Worm (Caenorhabditis elegans) whole organism, midembryonic: ENCODE data around the gene str-229.

Experiments used
- T22C8.4 ChIP-seq: fragments of 200-800 bp; sonication (Bioruptor generic); IDR thresholded peaks from 2 replicates; pipeline ENCODE4 v1.3.6; 2022; ENCODE audit warnings: missing genetic modification characterization, missing compliant biosample characterization
- cog-1 ChIP-seq: sonication (generic microtip); optimal IDR thresholded peaks from 2 replicates; lab custom pipeline; 2016; ENCODE audit warnings: missing genetic modification characterization, missing compliant biosample characterization
- flt-1 ChIP-seq: fragments of 200-800 bp; sonication (Bioruptor generic); IDR thresholded peaks from 2 replicates; pipeline ENCODE4 v1.3.6; 2022; ENCODE audit warnings: missing genetic modification characterization, missing compliant biosample characterization
- klf-2 ChIP-seq: fragments of 200-800 bp; sonication (Bioruptor generic); conservative IDR thresholded peaks from 2 replicates; pipeline ENCODE4 v1.3.6; 2022; ENCODE audit warnings: missing genetic modification reagents, missing genetic modification characterization, missing compliant biosample characterization
- med-1 ChIP-seq: sonication (generic microtip); optimal IDR thresholded peaks from 2 replicates; lab custom pipeline; 2017; ENCODE audit warnings: missing genetic modification characterization, mild to moderate bottlenecking, missing compliant biosample characterization, antibody characterized with exemption, missing genetic modification reagents; ENCODE audit not compliant: insufficient read depth
- ref-1 ChIP-seq: fragments of 200-800 bp; sonication (Bioruptor generic); conservative IDR thresholded peaks from 2 replicates; pipeline ENCODE4 v1.3.6; 2022; ENCODE audit warnings: missing genetic modification reagents, missing genetic modification characterization, missing compliant biosample characterization
- tab-1 ChIP-seq: fragments of 200-800 bp; sonication (Bioruptor generic); IDR thresholded peaks from 2 replicates; pipeline ENCODE4 v1.3.6; 2022; ENCODE audit warnings: missing genetic modification characterization, missing compliant biosample characterization
- ztf-23 ChIP-seq: fragments of 200-800 bp; sonication (Bioruptor generic); IDR thresholded peaks from 2 replicates; pipeline ENCODE4 v1.3.6; 2022; ENCODE audit warnings: missing genetic modification reagents, missing genetic modification characterization, missing compliant biosample characterization
- ztf-29 ChIP-seq: fragments of 200-800 bp; sonication (Bioruptor generic); IDR thresholded peaks from 2 replicates; pipeline ENCODE4 v1.3.6; 2022; ENCODE audit warnings: missing genetic modification reagents, missing genetic modification characterization, missing compliant biosample characterization

str-229 gene

DNA sequence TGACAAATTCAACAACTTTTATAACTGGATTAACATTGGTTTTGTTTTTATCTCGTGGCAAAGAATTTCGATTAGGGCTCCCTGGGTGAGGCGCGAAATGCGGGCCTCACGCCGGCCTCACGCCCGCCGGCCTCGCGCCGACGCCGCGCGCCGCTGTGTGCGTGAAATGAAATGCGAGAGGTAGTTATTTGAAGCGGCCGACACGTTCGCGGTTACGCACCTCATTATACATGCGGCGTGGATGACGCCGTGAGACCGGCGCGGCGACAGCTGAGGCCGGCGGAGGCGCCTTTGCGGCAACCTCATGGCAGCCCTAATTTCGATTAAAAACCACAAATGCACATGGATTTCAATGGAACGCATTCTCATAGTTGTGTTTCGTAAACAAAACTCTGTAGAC lies 25.2 kb upstream of the str-229 start:
- TF ChIP-seq klf-2 (GFP tag; lab: Robert Waterston, UW) (0 out of 2 replicates have a peak, but pooled peaks have one; percentile 42), tab-1 (GFP tag; lab: Robert Waterston, UW) (no peak)

DNA sequence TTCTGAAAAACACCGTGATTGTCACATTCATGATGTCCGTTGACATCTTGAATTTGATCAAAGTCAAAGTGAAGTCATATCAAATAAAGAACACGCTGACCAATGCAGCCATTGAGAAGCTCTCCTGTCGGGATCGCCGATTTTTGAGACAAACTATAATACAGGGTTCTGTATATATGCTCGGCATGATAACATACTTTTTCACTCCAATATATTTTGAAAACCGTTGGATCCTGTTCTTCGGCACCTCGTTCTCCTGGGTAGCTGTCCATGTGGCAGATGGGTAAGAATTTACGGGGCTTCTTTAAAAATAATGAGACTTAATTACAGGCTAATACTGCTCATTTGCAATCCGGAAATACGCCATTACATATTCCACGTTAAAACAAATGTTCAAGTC lies 20.2 kb upstream of the str-229 start:
- no peak for TF ChIP-seq T22C8.4 (GFP tag; lab: Robert Waterston, UW)
- no peak for TF ChIP-seq klf-2 (GFP tag; lab: Robert Waterston, UW)
- no peak for TF ChIP-seq cog-1 (tag; lab: Kevin White, UChicago)
- no peak for TF ChIP-seq ztf-29 (GFP tag; lab: Robert Waterston, UW)
- no peak for TF ChIP-seq med-1
- no peak for TF ChIP-seq ztf-23 (GFP tag; lab: Robert Waterston, UW)
- TF ChIP-seq ref-1 (GFP tag; lab: Robert Waterston, UW), result no peak
- no peak for TF ChIP-seq tab-1 (GFP tag; lab: Robert Waterston, UW)
- no peak for TF ChIP-seq flt-1 (GFP tag; lab: Robert Waterston, UW)

DNA sequence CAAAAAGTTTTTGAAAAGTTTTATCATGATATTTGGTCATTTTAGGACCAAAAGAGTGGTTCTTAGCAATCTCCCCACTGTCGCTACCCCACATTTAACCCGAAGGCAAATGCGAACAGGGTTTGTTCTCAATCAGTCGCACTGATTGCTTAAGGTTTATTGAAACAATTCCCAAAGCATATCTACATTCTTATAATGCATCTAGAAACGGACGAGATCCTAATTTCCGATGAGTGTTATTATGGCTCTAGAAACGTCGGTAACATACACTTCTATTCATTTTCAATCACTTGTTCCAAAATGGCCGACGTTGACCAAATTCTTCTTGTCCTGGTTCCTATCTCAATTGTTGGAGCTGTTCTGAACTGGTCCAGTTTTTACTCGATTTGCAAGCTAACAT lies 19.3 kb upstream of the str-229 start, which contains the start of gene srx-65:
Gene srx-65, plus strand, starts transcription at position 301 of the 400 bp plus-strand sequence.
- TF ChIP-seq cog-1 (tag; lab: Kevin White, UChicago) (no peak), tab-1 (GFP tag; lab: Robert Waterston, UW) (no peak), ref-1 (GFP tag; lab: Robert Waterston, UW) (no peak), flt-1 (GFP tag; lab: Robert Waterston, UW) (no peak), T22C8.4 (GFP tag; lab: Robert Waterston, UW) (no peak), med-1 (no peak), ztf-23 (GFP tag; lab: Robert Waterston, UW) (no peak), klf-2 (GFP tag; lab: Robert Waterston, UW) (no peak), ztf-29 (GFP tag; lab: Robert Waterston, UW) (no peak)

DNA sequence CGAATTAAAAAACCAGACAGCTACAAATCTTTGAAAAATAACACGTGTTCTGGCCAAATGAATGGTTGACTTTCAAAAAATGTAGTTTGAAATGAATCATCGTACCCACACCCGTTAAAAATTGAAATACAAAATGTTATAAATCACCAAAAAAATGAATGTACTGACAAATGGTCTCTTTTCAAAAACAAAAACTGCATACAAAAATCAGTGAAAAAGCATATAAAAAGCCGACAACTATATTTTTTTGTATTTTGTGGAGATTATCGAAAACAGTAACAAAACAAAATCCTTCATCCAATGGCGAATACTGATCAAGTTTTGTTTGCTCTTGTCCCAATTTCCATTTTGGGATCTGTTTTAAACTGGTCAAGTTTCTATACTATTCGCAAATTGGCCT lies 16.9 kb upstream of the str-229 start, which contains the start of gene srx-66:
Gene srx-66, plus strand, starts transcription at position 301 of the 400 bp plus-strand sequence.
- TF ChIP-seq ref-1 (GFP tag; lab: Robert Waterston, UW) (no peak), T22C8.4 (GFP tag; lab: Robert Waterston, UW) (no peak), tab-1 (GFP tag; lab: Robert Waterston, UW) (no peak), cog-1 (tag; lab: Kevin White, UChicago) (no peak), flt-1 (GFP tag; lab: Robert Waterston, UW) (no peak), ztf-23 (GFP tag; lab: Robert Waterston, UW) (no peak), med-1 (no peak), ztf-29 (GFP tag; lab: Robert Waterston, UW) (no peak), klf-2 (GFP tag; lab: Robert Waterston, UW) (no peak)

DNA sequence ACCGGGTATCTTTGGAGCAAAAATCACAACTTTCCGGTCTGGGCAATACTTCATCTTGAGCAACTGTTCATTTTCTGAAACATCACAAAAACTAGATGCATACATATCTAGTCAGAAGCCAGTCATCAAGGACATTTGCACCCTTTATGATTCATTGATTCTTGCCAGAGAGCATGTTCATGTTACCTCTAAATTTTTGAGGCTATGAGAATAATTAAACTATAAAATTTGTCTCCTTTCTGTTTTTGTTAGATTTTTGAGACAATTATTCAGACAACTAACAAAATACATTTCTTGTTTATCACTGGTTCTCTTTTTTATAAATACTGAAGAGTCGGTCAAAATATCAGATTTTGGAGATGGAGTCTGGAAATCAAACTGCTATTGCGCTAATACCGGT lies 14.1 kb upstream of the str-229 start, which contains the start of gene srx-67:
Gene srx-67, plus strand, starts transcription at position 301 of the 400 bp plus-strand sequence.
- TF ChIP-seq cog-1 (tag; lab: Kevin White, UChicago), result no peak
- TF ChIP-seq ref-1 (GFP tag; lab: Robert Waterston, UW), result no peak
- TF ChIP-seq tab-1 (GFP tag; lab: Robert Waterston, UW), result no peak
- no peak for TF ChIP-seq ztf-29 (GFP tag; lab: Robert Waterston, UW)
- no peak for TF ChIP-seq flt-1 (GFP tag; lab: Robert Waterston, UW)
- TF ChIP-seq ztf-23 (GFP tag; lab: Robert Waterston, UW), result no peak
- no peak for TF ChIP-seq T22C8.4 (GFP tag; lab: Robert Waterston, UW)

DNA sequence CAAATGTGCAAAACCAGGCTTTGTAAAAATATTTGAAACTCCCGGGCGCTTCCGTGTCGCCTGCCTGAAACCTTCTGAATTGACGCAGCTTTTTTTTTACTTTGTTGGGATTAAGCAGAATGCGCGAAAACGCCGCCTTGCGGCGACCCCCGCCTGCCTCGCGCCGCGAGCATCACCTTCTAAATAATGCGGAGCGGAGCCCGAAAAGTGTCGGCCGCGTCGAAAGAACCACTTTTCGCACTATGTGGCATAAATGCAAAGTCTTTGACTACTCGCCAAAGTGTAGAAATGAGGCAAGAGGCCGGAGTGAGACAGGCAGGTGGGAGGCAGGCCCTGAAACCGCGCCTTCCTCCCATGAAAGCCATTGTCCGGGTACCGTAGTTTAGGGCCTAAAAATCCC lies 10.8 kb upstream of the str-229 start:
- TF ChIP-seq ztf-29 (GFP tag; lab: Robert Waterston, UW) (no peak), tab-1 (GFP tag; lab: Robert Waterston, UW) (no peak), T22C8.4 (GFP tag; lab: Robert Waterston, UW) (no peak), ref-1 (GFP tag; lab: Robert Waterston, UW) (no peak), cog-1 (tag; lab: Kevin White, UChicago) (no peak), ztf-23 (GFP tag; lab: Robert Waterston, UW) (no peak), med-1 (no peak), klf-2 (GFP tag; lab: Robert Waterston, UW) (no peak), flt-1 (GFP tag; lab: Robert Waterston, UW) (no peak)

DNA sequence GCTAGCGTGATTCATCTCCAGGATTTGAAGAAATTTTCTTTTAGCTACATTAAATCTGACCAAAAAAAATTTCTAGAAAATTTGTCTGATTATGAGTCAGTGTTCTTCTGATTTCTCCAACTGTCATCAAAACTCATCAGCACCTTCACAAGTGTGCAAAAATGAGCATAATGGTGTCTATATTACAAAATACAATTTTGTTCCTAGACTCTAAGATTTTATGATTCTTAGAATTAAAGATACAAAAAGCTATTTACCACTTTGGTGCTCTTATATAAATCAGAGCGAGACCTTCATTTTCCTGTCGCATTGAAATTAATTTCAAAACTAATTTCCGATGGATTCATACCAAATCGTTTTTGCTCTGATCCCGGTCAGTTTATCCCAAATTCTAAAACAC lies 10.1 kb upstream of the str-229 start, which contains the start of gene srx-68:
Gene srx-68, plus strand, starts transcription at position 301 of the 400 bp plus-strand sequence.
- TF ChIP-seq T22C8.4 (GFP tag; lab: Robert Waterston, UW) (no peak), ztf-23 (GFP tag; lab: Robert Waterston, UW) (no peak)

DNA sequence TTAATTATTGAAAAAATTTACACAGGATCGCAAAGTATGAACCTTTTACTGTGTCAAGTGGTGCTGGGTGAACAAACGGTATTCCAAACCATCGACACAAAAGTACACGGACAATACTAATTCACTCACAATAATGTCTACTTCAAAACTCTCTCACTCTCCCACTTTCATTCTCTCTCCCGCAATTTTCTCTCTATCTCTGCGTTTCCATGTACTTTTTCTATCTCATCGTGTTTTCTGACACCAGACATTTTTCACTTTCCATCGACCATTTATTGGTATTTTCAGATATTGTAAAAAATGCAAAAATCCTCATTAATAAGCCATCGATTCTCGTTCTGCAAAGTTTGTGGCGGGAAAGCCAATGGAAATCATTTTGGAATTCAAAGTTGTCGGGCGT lies 3.5 kb upstream of the str-229 start, which contains the start of gene nhr-156:
Gene nhr-156, plus strand, starts transcription at position 266 of the 400 bp plus-strand sequence.
- TF ChIP-seq ztf-29 (GFP tag; lab: Robert Waterston, UW), result no peak
- no peak for TF ChIP-seq T22C8.4 (GFP tag; lab: Robert Waterston, UW)
- TF ChIP-seq ztf-23 (GFP tag; lab: Robert Waterston, UW), result no peak
- TF ChIP-seq flt-1 (GFP tag; lab: Robert Waterston, UW), result no peak
- TF ChIP-seq cog-1 (tag; lab: Kevin White, UChicago), result no peak
- no peak for TF ChIP-seq med-1
- TF ChIP-seq klf-2 (GFP tag; lab: Robert Waterston, UW), result no peak
- no peak for TF ChIP-seq tab-1 (GFP tag; lab: Robert Waterston, UW)
- TF ChIP-seq ref-1 (GFP tag; lab: Robert Waterston, UW), result no peak

DNA sequence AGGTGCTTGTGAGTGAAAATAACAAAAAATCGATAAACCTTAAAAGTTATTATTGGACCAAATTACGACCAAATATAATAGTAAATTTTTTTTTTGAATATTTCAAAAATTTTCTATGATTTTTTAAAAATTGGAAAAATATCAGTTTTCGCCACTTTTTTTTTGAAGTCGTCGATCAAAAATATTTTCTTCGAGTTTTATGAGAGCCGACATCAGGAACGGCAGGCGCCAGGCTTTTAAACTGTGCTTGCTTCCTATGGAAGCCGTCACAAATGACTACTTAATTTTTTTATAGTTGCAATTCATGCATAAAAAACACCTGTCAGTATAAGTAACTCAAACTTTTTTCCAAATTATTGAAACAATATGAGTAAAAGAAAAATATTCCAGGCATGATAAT lies 1.1 kb upstream of the str-229 start:
- no peak for TF ChIP-seq ztf-29 (GFP tag; lab: Robert Waterston, UW)
- TF ChIP-seq T22C8.4 (GFP tag; lab: Robert Waterston, UW), result no peak
- TF ChIP-seq flt-1 (GFP tag; lab: Robert Waterston, UW), result no peak
- TF ChIP-seq ref-1 (GFP tag; lab: Robert Waterston, UW), result no peak
- no peak for TF ChIP-seq klf-2 (GFP tag; lab: Robert Waterston, UW)
- no peak for TF ChIP-seq cog-1 (tag; lab: Kevin White, UChicago)
- no peak for TF ChIP-seq ztf-23 (GFP tag; lab: Robert Waterston, UW)
- TF ChIP-seq med-1, result no peak
- TF ChIP-seq tab-1 (GFP tag; lab: Robert Waterston, UW), result no peak
